Fruit fly (Drosophila melanogaster): ENCODE data around the gene CG12111.
A peak's percentile ranks its signal among the peaks of the same experiment; 100 is the strongest.

DNA sequence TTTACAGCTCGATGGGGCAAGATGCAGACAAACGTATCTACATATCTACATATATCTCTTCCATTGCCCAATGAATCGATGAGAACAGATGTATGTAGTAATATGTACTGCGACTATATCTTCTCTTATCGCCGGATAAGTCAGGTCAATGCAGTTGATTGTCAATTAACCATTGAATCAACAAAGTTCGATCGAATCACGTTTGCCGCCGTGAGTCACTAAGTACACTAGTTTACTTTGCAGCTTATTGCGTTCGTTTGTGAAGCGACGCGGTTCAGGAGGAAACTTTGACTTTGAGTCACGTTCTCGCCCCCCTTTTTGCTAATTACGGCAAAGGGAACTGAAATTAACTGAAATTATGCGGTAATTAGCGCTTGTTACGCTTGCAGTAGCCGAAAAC is 10.0 kb upstream of the CG12111 start:
- no peak for TF ChIP-seq cic (GFP tag; optimal IDR thresholded peaks at IDR 0.05)
- peak; percentile 22 for TF ChIP-seq ovo (GFP tag; optimal IDR thresholded peaks at IDR 0.05)
- no peak for TF ChIP-seq Mnt (GFP tag; optimal IDR thresholded peaks at IDR 0.05)
- TF ChIP-seq bab1 (GFP tag; optimal IDR thresholded peaks at IDR 0.05), result no peak
- TF ChIP-seq CG33017 (tag; optimal IDR thresholded peaks at IDR 0.05), result no peak
- no peak for TF ChIP-seq cnc (optimal IDR thresholded peaks at IDR 0.05)
- no peak for TF ChIP-seq toe (GFP tag; optimal IDR thresholded peaks at IDR 0.05)
- TF ChIP-seq kay (GFP tag; ENCODE audit: borderline replicate concordance), result no peak
- TF ChIP-seq CG14711 (tag; optimal IDR thresholded peaks at IDR 0.05), result no peak
- no peak for TF ChIP-seq CG11617 (GFP tag; optimal IDR thresholded peaks at IDR 0.05)
- TF ChIP-seq CG7101 (tag; optimal IDR thresholded peaks at IDR 0.05), result no peak
- no peak for TF ChIP-seq Crg-1 (GFP tag; optimal IDR thresholded peaks at IDR 0.05)

Data from whole organism, adult.